Worm (Caenorhabditis elegans): ENCODE results near the gene unc-4.

DNA sequence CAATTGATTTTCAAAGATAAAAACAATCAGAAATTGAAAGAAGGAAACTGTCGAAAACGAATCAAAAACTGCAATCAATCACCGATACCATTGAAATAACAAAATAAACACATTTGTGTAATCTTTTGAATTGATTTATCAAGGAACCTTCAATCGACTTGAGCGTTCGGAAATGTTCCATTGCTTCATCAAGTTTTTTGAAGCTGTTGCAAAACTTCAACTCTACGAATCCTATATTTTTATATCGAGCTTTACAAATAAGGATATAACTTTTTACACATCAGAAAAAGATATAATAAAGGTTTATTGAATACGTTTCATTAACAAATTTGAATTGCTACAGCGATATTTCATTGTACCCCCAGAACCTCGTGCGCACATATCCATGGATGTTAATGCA, 27.2 kb downstream of the unc-4 start, which contains the start of gene chil-8:
- TF ChIP-seq pqm-1 (tag; optimal IDR thresholded peaks at IDR 0.05): no peak
- TF ChIP-seq nhr-25 (tag; optimal IDR thresholded peaks at IDR 0.05; ENCODE audit: borderline replicate concordance, insufficient read depth): no peak
- TF ChIP-seq nhr-11 (tag; optimal IDR thresholded peaks at IDR 0.05): no peak
- TF ChIP-seq unc-62 (GFP tag; optimal IDR thresholded peaks at IDR 0.05 in 1 of 2): no peak
- TF ChIP-seq unc-62 (tag; optimal IDR thresholded peaks at IDR 0.05): no peak
- no peak for TF ChIP-seq ztf-11 (tag; optimal IDR thresholded peaks at IDR 0.05)
- no peak for TF ChIP-seq mes-2 (tag; optimal IDR thresholded peaks at IDR 0.05; ENCODE audit: poor library complexity, severe bottlenecking)
- TF ChIP-seq daf-12 (tag; optimal IDR thresholded peaks at IDR 0.05): no peak
- TF ChIP-seq F10B5.3 (tag; optimal IDR thresholded peaks at IDR 0.05): no peak
- no peak for TF ChIP-seq lin-15B (tag; optimal IDR thresholded peaks at IDR 0.05)
- no peak for TF ChIP-seq fkh-10 (GFP tag; optimal IDR thresholded peaks at IDR 0.05)
- TF ChIP-seq T26A8.4 (GFP tag; IDR thresholded peaks at IDR 0.05): no peak
- TF ChIP-seq lin-1 (GFP tag; IDR thresholded peaks at IDR 0.05): no peak
- TF ChIP-seq nhr-237 (tag; optimal IDR thresholded peaks at IDR 0.05): no peak

All from whole organism, L4 larva.